Fruit fly (Drosophila melanogaster) whole organism, prepupa: ENCODE measurements around the gene CG12010.

ENCODE experiments used
- CG10631 ChIP-seq: fragments of 200-800 bp; sonication (Bioruptor generic); optimal IDR thresholded peaks from 2 replicates; lab custom pipeline; 2016; ENCODE audit warnings: missing biosample characterization, missing genetic modification characterization
- CG11902 ChIP-seq: fragments of 200-800 bp; sonication (Bioruptor generic); optimal IDR thresholded peaks from 3 replicates; lab custom pipeline; 2016; ENCODE audit warnings: missing biosample characterization, missing genetic modification characterization
- CG15336 ChIP-seq: fragments of 200-800 bp; sonication (Bioruptor generic); IDR thresholded peaks from 2 replicates; pipeline ENCODE4 v1.3.6; 2022; ENCODE audit warnings: missing biosample characterization, missing genetic modification characterization
- CG16779 ChIP-seq: fragments of 200-800 bp; sonication (Bioruptor generic); optimal IDR thresholded peaks from 3 replicates; lab custom pipeline; 2017; ENCODE audit warnings: missing biosample characterization, mild to moderate bottlenecking, missing genetic modification characterization
- CG32006 ChIP-seq: fragments of 200-800 bp; sonication (Bioruptor generic); optimal IDR thresholded peaks from 3 replicates; lab custom pipeline; 2017; ENCODE audit warnings: missing biosample characterization, mild to moderate bottlenecking, missing genetic modification characterization
- CG34406 ChIP-seq: fragments of 200-800 bp; sonication (Bioruptor generic); optimal IDR thresholded peaks from 3 replicates; lab custom pipeline; 2016; ENCODE audit warnings: missing biosample characterization, missing genetic modification characterization
- CG3919 ChIP-seq: fragments of 200-800 bp; sonication (Bioruptor generic); optimal IDR thresholded peaks from 3 replicates; lab custom pipeline; 2016; ENCODE audit warnings: missing biosample characterization, missing genetic modification characterization
- CG4318 ChIP-seq: fragments of 200-800 bp; sonication (Bioruptor generic); optimal IDR thresholded peaks from 3 replicates; lab custom pipeline; 2017; ENCODE audit warnings: missing biosample characterization, mild to moderate bottlenecking, missing genetic modification characterization
- CG6163 ChIP-seq: fragments of 200-800 bp; sonication (Bioruptor generic); IDR thresholded peaks from 3 replicates; pipeline ENCODE4 v1.3.6; 2022; ENCODE audit warnings: missing biosample characterization, missing genetic modification characterization
- CG6276 ChIP-seq: fragments of 200-800 bp; sonication (Bioruptor generic); optimal IDR thresholded peaks from 2 replicates; lab custom pipeline; 2017; ENCODE audit warnings: missing biosample characterization, mild to moderate bottlenecking, missing genetic modification characterization
- CG6808 ChIP-seq: fragments of 200-800 bp; sonication (Bioruptor generic); optimal IDR thresholded peaks from 3 replicates; lab custom pipeline; 2017; ENCODE audit warnings: missing biosample characterization, missing genetic modification characterization, mild to moderate bottlenecking, moderate library complexity, missing genetic modification reagents
- CG6854 ChIP-seq: fragments of 200-800 bp; sonication (Bioruptor generic); optimal IDR thresholded peaks from 2 replicates; lab custom pipeline; 2017; ENCODE audit warnings: missing biosample characterization, mild to moderate bottlenecking, missing genetic modification characterization
- CG8119 ChIP-seq: fragments of 200-800 bp; sonication (Bioruptor generic); IDR thresholded peaks from 3 replicates; pipeline ENCODE4 v1.3.6; 2022; ENCODE audit warnings: missing biosample characterization, missing genetic modification characterization
- CG8319 ChIP-seq: fragments of 200-800 bp; sonication (Bioruptor generic); optimal IDR thresholded peaks from 3 replicates; lab custom pipeline; 2016; ENCODE audit warnings: missing biosample characterization, missing genetic modification characterization
- CG8632 ChIP-seq: fragments of 200-800 bp; sonication (Bioruptor generic); optimal IDR thresholded peaks from 3 replicates; lab custom pipeline; 2016; ENCODE audit warnings: missing biosample characterization, missing genetic modification characterization
- CG9139 ChIP-seq: fragments of 200-800 bp; sonication (Bioruptor generic); optimal IDR thresholded peaks from 3 replicates; lab custom pipeline; 2017; ENCODE audit warnings: missing biosample characterization, mild to moderate bottlenecking, missing genetic modification characterization
- Eip75B ChIP-seq: fragments of 200-800 bp; sonication (Bioruptor generic); optimal IDR thresholded peaks from 3 replicates; lab custom pipeline; 2016; ENCODE audit warnings: missing biosample characterization, missing genetic modification characterization
- Eip78C ChIP-seq: fragments of 200-800 bp; sonication (Bioruptor generic); peaks from one replicate; lab custom pipeline; 2016; ENCODE audit warnings: missing biosample characterization, missing genetic modification characterization
- Eip93F ChIP-seq: fragments of 200-800 bp; sonication (Bioruptor generic); optimal IDR thresholded peaks from 2 replicates; lab custom pipeline; 2016; ENCODE audit warnings: missing biosample characterization, mild to moderate bottlenecking, missing genetic modification characterization
- Ets21C ChIP-seq: fragments of 200-800 bp; sonication (Bioruptor generic); optimal IDR thresholded peaks from 3 replicates; lab custom pipeline; 2016; ENCODE audit warnings: missing biosample characterization, missing genetic modification characterization
- Ets96B ChIP-seq: fragments of 200-800 bp; optimal IDR thresholded peaks from 2 replicates; lab custom pipeline; 2019; ENCODE audit warnings: missing biosample characterization, mild to moderate bottlenecking, missing genetic modification characterization, moderate library complexity
- Gug ChIP-seq: fragments of 200-800 bp; sonication (Bioruptor generic); IDR thresholded peaks from 2 replicates; pipeline ENCODE4 v1.3.6; 2022; ENCODE audit warnings: missing biosample characterization, missing genetic modification characterization
- Hr38 ChIP-seq: sonication (Bioruptor generic); optimal IDR thresholded peaks from 2 replicates; lab custom pipeline; 2016; ENCODE audit warnings: missing biosample characterization, missing genetic modification characterization
- Hr39 ChIP-seq: fragments of 200-800 bp; sonication (Bioruptor generic); optimal IDR thresholded peaks from 2 replicates; lab custom pipeline; 2016; ENCODE audit warnings: missing biosample characterization, missing genetic modification characterization
- Hr4 ChIP-seq: fragments of 200-800 bp; sonication (Bioruptor generic); optimal IDR thresholded peaks from 3 replicates; lab custom pipeline; 2016; ENCODE audit warnings: missing biosample characterization, missing genetic modification characterization
- Smox ChIP-seq: fragments of 200-800 bp; sonication (Bioruptor generic); optimal IDR thresholded peaks from 3 replicates; lab custom pipeline; 2016; ENCODE audit warnings: missing biosample characterization, missing genetic modification characterization
- Sox102F ChIP-seq: fragments of 200-800 bp; sonication (Bioruptor generic); optimal IDR thresholded peaks from 2 replicates; lab custom pipeline; 2016; ENCODE audit warnings: missing biosample characterization, mild to moderate bottlenecking, missing genetic modification characterization
- Sox14 ChIP-seq: fragments of 200-800 bp; sonication (Bioruptor generic); optimal IDR thresholded peaks from 3 replicates; lab custom pipeline; 2016; ENCODE audit warnings: missing biosample characterization, missing genetic modification characterization
- achi ChIP-seq: fragments of 200-800 bp; sonication (Bioruptor generic); optimal IDR thresholded peaks from 3 replicates; lab custom pipeline; 2016; ENCODE audit warnings: missing biosample characterization, missing genetic modification characterization
- acj6 ChIP-seq: fragments of 200-800 bp; sonication (Bioruptor generic); optimal IDR thresholded peaks from 3 replicates; lab custom pipeline; 2016; ENCODE audit warnings: missing biosample characterization, missing genetic modification characterization
- dac ChIP-seq: fragments of 200-800 bp; sonication (Bioruptor generic); optimal IDR thresholded peaks from 2 replicates; lab custom pipeline; 2017; ENCODE audit warnings: missing biosample characterization, mild to moderate bottlenecking, missing genetic modification characterization
- dsx ChIP-seq: fragments of 200-800 bp; optimal IDR thresholded peaks from 3 replicates; lab custom pipeline; 2019; ENCODE audit warnings: missing biosample characterization, mild to moderate bottlenecking, missing genetic modification characterization, moderate library complexity; ENCODE audit not compliant: poor library complexity, severe bottlenecking
- eg ChIP-seq: fragments of 200-800 bp; sonication (Bioruptor generic); IDR thresholded peaks from 3 replicates; pipeline ENCODE4 v1.3.6; 2022; ENCODE audit warnings: missing biosample characterization, missing genetic modification characterization
- esn ChIP-seq: fragments of 200-800 bp; sonication (Bioruptor generic); optimal IDR thresholded peaks from 2 replicates; lab custom pipeline; 2016; ENCODE audit warnings: missing biosample characterization, mild to moderate bottlenecking, missing genetic modification characterization, moderate library complexity
- fd59A ChIP-seq: fragments of 200-800 bp; sonication (Bioruptor generic); optimal IDR thresholded peaks from 2 replicates; lab custom pipeline; 2017; ENCODE audit warnings: missing biosample characterization, mild to moderate bottlenecking, missing genetic modification characterization, missing genetic modification reagents
- fkh ChIP-seq: fragments of 200-800 bp; sonication (Bioruptor generic); optimal IDR thresholded peaks from 3 replicates; lab custom pipeline; 2017; ENCODE audit warnings: missing biosample characterization, mild to moderate bottlenecking, missing genetic modification characterization, moderate library complexity
- lz ChIP-seq: fragments of 200-800 bp; sonication (Bioruptor generic); optimal IDR thresholded peaks from 3 replicates; lab custom pipeline; 2016; ENCODE audit warnings: missing biosample characterization, missing genetic modification characterization
- pdm3 ChIP-seq: fragments of 200-800 bp; sonication (Bioruptor generic); optimal IDR thresholded peaks from 3 replicates; lab custom pipeline; 2016; ENCODE audit warnings: missing biosample characterization, missing genetic modification characterization
- salr ChIP-seq, 2 experiments: fragments of 200-800 bp; sonication (Bioruptor generic); optimal IDR thresholded peaks; 3 replicates each; lab custom pipeline; 2016 to 2018; ENCODE audit warnings: missing biosample characterization in 2 of 2, missing genetic modification characterization in 2 of 2, mild to moderate bottlenecking in 1 of 2
- spab ChIP-seq: fragments of 200-800 bp; sonication (Bioruptor generic); optimal IDR thresholded peaks from 2 replicates; lab custom pipeline; 2017; ENCODE audit warnings: missing biosample characterization, mild to moderate bottlenecking, missing genetic modification characterization, missing genetic modification reagents
- svp ChIP-seq: fragments of 200-800 bp; sonication (Bioruptor generic); peaks from one replicate; lab custom pipeline; 2016; ENCODE audit warnings: missing biosample characterization, missing genetic modification characterization
- topi ChIP-seq: fragments of 200-800 bp; sonication (Bioruptor generic); optimal IDR thresholded peaks from 3 replicates; lab custom pipeline; 2016; ENCODE audit warnings: missing biosample characterization, missing genetic modification characterization
- vri ChIP-seq: fragments of 200-800 bp; sonication (Bioruptor generic); optimal IDR thresholded peaks from 3 replicates; lab custom pipeline; 2016; ENCODE audit warnings: missing biosample characterization, mild to moderate bottlenecking, missing genetic modification characterization

The CG12010 gene

DNA sequence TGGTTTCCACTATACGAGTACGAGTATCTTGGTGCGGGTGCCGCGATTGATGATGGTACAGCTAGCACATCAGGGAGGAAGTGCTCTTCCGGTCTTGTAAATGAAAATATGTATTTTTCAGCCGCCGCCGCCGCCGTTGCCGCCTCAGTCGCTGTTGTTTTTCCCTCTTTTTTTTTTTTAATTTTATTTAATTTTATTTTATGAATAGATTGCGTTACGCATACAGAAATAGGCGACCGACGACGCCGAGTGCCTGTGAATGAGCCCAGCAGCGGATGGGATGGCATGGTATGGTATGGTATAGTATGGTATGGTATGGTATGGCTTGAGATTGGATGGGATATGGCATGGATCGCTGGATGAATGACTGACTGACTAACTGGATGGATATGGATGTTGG is 12.6 kb downstream of the CG12010 start:
- 0 out of 3 replicates have a peak, but pooled peaks have one; percentile 46 for TF ChIP-seq CG6163
- TF ChIP-seq eg (GFP tag; lab: Robert Waterston, UW) = 0 out of 3 replicates have a peak, but pooled peaks have one; percentile 29
- no peak for TF ChIP-seq CG11902
- peak; percentile 4 for TF ChIP-seq CG16779 (tag; lab: Kevin White, UChicago)
- TF ChIP-seq Eip78C = peak; percentile 7
- TF ChIP-seq Hr38 (GFP tag; lab: Kevin White, UChicago) = no peak
- peak; percentile 23; the same call in 1 of the 2 replicates for TF ChIP-seq CG15336 (GFP tag; lab: Robert Waterston, UW)
- TF ChIP-seq CG8119 (GFP tag; lab: Robert Waterston, UW) = peak; percentile 33; the same call in 1 of the 3 replicates
- no peak for TF ChIP-seq Gug (GFP tag; lab: Robert Waterston, UW)

DNA sequence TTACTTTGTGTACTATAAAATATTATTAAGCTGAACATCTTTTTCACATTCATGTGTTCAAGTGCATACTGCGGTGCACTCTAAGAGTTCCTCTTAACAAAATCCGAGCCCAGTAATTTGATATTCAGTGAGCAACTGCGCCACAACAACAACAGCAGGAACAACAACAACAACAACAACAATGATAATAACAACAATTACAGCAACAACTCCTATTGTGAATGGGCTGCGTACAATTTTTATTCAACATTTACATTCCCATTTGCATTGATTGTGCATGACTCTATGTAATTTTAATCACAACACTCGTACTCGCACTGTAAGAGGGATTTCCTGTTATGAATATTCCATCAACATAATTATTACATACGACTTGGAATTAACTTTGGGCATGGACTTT is 13.5 kb downstream of the CG12010 start:
- peak; percentile 12 for TF ChIP-seq Eip78C
- no peak for TF ChIP-seq CG34406 (GFP tag; lab: Kevin White, UChicago)
- TF ChIP-seq, all 60 proteins: peak for 1

DNA sequence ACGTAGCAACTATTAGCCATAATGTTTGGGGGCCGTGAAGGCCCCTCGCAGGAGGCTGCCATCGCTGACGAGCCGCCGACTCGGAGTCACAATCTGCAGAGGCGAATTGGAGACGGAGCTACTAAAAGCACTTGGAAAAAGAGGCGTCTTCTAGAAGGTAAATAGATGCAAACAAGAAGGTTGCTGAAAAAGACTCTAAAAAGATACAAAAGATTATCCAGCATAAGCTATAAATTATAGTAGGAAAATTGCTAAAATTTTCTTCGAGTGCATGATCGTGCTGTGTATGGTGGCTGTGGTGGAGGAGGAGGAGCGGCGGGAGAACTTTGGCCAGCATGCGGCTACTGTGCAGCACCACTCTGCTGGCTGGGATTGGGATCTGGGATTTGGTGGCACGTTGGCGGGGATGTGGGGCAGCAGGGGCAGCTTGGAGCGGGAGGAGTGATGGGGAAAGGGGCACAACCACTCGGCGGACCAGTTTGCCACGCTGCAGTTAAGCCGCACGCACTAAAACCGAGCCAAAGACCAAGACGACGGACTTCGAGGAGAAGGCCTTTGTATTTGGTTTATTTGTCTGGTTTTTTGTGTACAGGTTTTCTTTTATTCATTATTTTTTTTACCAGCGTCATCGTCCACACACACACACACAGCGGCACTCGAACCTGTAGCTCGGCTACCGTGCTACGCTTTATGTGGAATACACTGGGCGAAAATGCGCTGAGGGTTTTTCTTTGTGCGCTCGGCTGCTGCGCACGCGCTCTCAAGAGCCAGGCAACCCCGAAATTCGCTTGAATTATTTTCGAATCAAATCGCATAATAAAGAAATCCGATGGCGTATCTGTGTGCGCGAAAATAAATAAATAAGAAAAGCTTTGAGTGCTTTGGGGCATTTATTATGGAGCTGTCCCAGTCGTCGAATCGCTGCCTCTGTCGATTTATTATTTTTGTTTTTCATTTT is 14.9 kb downstream of the CG12010 start:
- TF ChIP-seq Hr38 (GFP tag; lab: Kevin White, UChicago) (no peak), svp (GFP tag; lab: Kevin White, UChicago) (peak; percentile 70), CG8319 (GFP tag; lab: Kevin White, UChicago) (peak; percentile 60), Ets96B (tag; lab: Kevin White, UChicago) (peak; percentile 71), acj6 (GFP tag; lab: Kevin White, UChicago) (peak; percentile 74), Hr39 (GFP tag; lab: Kevin White, UChicago) (peak; percentile 80), CG32006 (peak; percentile 74), CG10631 (GFP tag; lab: Kevin White, UChicago) (peak; percentile 78), esn (GFP tag; lab: Kevin White, UChicago) (peak; percentile 76), eg (GFP tag; lab: Robert Waterston, UW) (peak; percentile 89), CG6854 (GFP tag; lab: Kevin White, UChicago) (peak; percentile 60), Gug (GFP tag; lab: Robert Waterston, UW) (peak; percentile 70), pdm3 (GFP tag; lab: Kevin White, UChicago) (peak; percentile 71), achi (peak; percentile 62), fkh (GFP tag; lab: Kevin White, UChicago) (peak; percentile 41), Ets21C (GFP tag; lab: Kevin White, UChicago) (peak; percentile 75), CG6276 (GFP tag; lab: Kevin White, UChicago) (peak; percentile 66), Smox (GFP tag; lab: Kevin White, UChicago) (peak; percentile 62), vri (GFP tag; lab: Kevin White, UChicago) (peak; percentile 82), CG11902 (peak; percentile 76), Sox14 (GFP tag; lab: Kevin White, UChicago) (peak; percentile 76), CG34406 (GFP tag; lab: Kevin White, UChicago) (peak; percentile 48), CG6808 (GFP tag; lab: Kevin White, UChicago) (peak; percentile 69), CG16779 (tag; lab: Kevin White, UChicago) (peak; percentile 41), CG15336 (GFP tag; lab: Robert Waterston, UW) (peak; percentile 83), fd59A (GFP tag; lab: Kevin White, UChicago) (peak; percentile 20), CG6163 (peak; percentile 89), CG8119 (GFP tag; lab: Robert Waterston, UW) (peak; percentile 73), spab (peak; percentile 69), Sox102F (GFP tag; lab: Kevin White, UChicago) (peak; percentile 77), CG8632 (GFP tag; lab: Kevin White, UChicago) (peak; percentile 39), Hr4 (GFP tag; lab: Kevin White, UChicago) (peak; percentile 54), dac (peak; percentile 34), Eip75B (GFP tag; lab: Kevin White, UChicago) (peak; percentile 76), lz (peak; percentile 82), topi (GFP tag; lab: Kevin White, UChicago) (peak; percentile 90), dsx (GFP tag; lab: Kevin White, UChicago) (peak; percentile 64), CG3919 (peak; percentile 82), CG9139 (GFP tag; lab: Kevin White, UChicago) (peak; percentile 39), CG4318 (GFP tag; lab: Kevin White, UChicago) (peak; percentile 66), Eip93F (GFP tag; lab: Kevin White, UChicago) (peak; percentile 44), salr (GFP tag; optimal IDR thresholded peaks at IDR 0.05; lab: Kevin White, UChicago) (peak; percentile 46 to 52)
